Worm (Caenorhabditis elegans) whole organism, L2 larva: ENCODE results near the gene ZK1010.2.

Experiments
- Y55F3AM.14 ChIP-seq: fragments of 200-800 bp; sonication (Bioruptor generic); optimal IDR thresholded peaks from 2 replicates; lab custom pipeline; 2018; ENCODE audit warnings: mild to moderate bottlenecking, missing genetic modification characterization, missing compliant biosample characterization
- dmd-4 ChIP-seq: sonication (generic microtip); optimal IDR thresholded peaks from 2 replicates; lab custom pipeline; 2017; ENCODE audit warnings: missing biosample characterization, missing genetic modification characterization
- elt-1 ChIP-seq: fragments of 150-350 bp; optimal IDR thresholded peaks from 2 replicates; lab custom pipeline; 2014; ENCODE audit warnings: missing biosample characterization, missing genetic modification characterization
- fos-1 ChIP-seq: fragments of 150-350 bp; optimal IDR thresholded peaks from 2 replicates; lab custom pipeline; 2014; ENCODE audit warnings: missing biosample characterization, missing genetic modification characterization
- peb-1 ChIP-seq: fragments of 150-350 bp; optimal IDR thresholded peaks from 2 replicates; lab custom pipeline; 2014; ENCODE audit warnings: missing biosample characterization, missing genetic modification characterization
- snpc-4 ChIP-seq: fragments of 150-350 bp; optimal IDR thresholded peaks from 2 replicates; lab custom pipeline; 2014; ENCODE audit warnings: missing biosample characterization, missing genetic modification characterization
- ztf-11 ChIP-seq: sonication (generic microtip); optimal IDR thresholded peaks from 2 replicates; lab custom pipeline; 2017; ENCODE audit warnings: missing biosample characterization, missing genetic modification characterization

DNA sequence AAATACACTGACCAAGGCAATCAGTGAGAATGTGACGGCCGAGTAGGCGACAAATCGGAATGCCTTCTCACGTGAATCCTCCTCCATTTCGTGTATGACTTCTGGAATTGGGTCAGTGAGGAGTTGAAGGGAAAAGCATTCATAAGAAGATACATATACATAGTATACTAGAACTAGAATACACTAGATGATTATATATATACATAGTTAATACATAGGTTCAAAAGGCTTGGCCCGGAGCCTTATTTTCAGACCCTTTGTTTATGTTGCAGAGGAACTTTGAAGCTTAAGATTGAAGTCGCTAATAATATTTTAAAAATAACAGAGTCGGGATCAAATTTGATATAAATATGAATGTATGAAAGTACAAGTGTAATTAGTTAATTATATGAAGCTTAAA, 15.9 kb upstream of the ZK1010.2 start, which contains the start of gene col-97:
- TF ChIP-seq fos-1 (tag; lab: Kevin White, UChicago) (no peak), snpc-4 (tag; lab: Kevin White, UChicago) (no peak), elt-1 (no peak), dmd-4 (tag; lab: Kevin White, UChicago) (no peak), peb-1 (tag; lab: Kevin White, UChicago) (no peak), ztf-11 (tag; lab: Kevin White, UChicago) (no peak), Y55F3AM.14 (GFP tag; lab: Kevin White, UChicago) (no peak)
